Worm (Caenorhabditis elegans) whole organism, late embryonic: ENCODE data around the gene C50B6.1.
A peak's percentile ranks its signal among the peaks of the same experiment; 100 is the strongest.

ENCODE experiments used
- C08G9.2 ChIP-seq: sonication (generic microtip); optimal IDR thresholded peaks from 2 replicates; lab custom pipeline; 2016; ENCODE audit warnings: mild to moderate bottlenecking, missing genetic modification characterization, moderate library complexity, missing compliant biosample characterization
- C38D4.7 ChIP-seq: fragments of 200-800 bp; sonication (Bioruptor generic); optimal IDR thresholded peaks from 2 replicates; lab custom pipeline; 2018; ENCODE audit warnings: mild to moderate bottlenecking, missing genetic modification characterization, moderate library complexity, missing compliant biosample characterization
- F13H6.1 ChIP-seq: sonication (generic microtip); optimal IDR thresholded peaks from 2 replicates; lab custom pipeline; 2016; ENCODE audit warnings: missing genetic modification characterization, missing compliant biosample characterization
- K09A11.1 ChIP-seq: sonication (generic microtip); optimal IDR thresholded peaks from 2 replicates; lab custom pipeline; 2017; ENCODE audit warnings: antibody characterized with exemption, mild to moderate bottlenecking, missing genetic modification characterization, missing compliant biosample characterization; ENCODE audit not compliant: insufficient read depth
- T23F11.4 ChIP-seq: fragments of 200-800 bp; sonication (Bioruptor generic); optimal IDR thresholded peaks from 2 replicates; lab custom pipeline; 2018; ENCODE audit warnings: mild to moderate bottlenecking, missing genetic modification characterization, missing compliant biosample characterization
- ahr-1 ChIP-seq: sonication (generic microtip); optimal IDR thresholded peaks from 2 replicates; lab custom pipeline; 2016; ENCODE audit warnings: missing genetic modification characterization, missing compliant biosample characterization
- ceh-14 ChIP-seq: sonication (generic microtip); optimal IDR thresholded peaks from 2 replicates; lab custom pipeline; 2016; ENCODE audit warnings: missing genotype, missing genetic modification characterization, missing compliant biosample characterization
- ceh-18 ChIP-seq: sonication (generic microtip); optimal IDR thresholded peaks from 2 replicates; lab custom pipeline; 2016; ENCODE audit warnings: missing genetic modification characterization, missing compliant biosample characterization
- ceh-2 ChIP-seq: sonication (generic microtip); optimal IDR thresholded peaks from 2 replicates; lab custom pipeline; 2016; ENCODE audit warnings: missing genotype, missing genetic modification characterization, missing compliant biosample characterization
- ceh-24 ChIP-seq: sonication (generic microtip); optimal IDR thresholded peaks from 2 replicates; lab custom pipeline; 2016; ENCODE audit warnings: mild to moderate bottlenecking, missing genetic modification characterization, missing compliant biosample characterization
- ceh-31 ChIP-seq: sonication (generic microtip); optimal IDR thresholded peaks from 2 replicates; lab custom pipeline; 2016; ENCODE audit warnings: missing genetic modification characterization, missing compliant biosample characterization
- ceh-6 ChIP-seq: fragments of 200-800 bp; sonication (Bioruptor generic); optimal IDR thresholded peaks from 2 replicates; lab custom pipeline; 2018; ENCODE audit warnings: mild to moderate bottlenecking, missing genetic modification characterization, missing compliant biosample characterization
- ceh-9 ChIP-seq: sonication (generic microtip); optimal IDR thresholded peaks from 2 replicates; lab custom pipeline; 2016; ENCODE audit warnings: mild to moderate bottlenecking, missing genetic modification characterization, inconsistent platforms, missing compliant biosample characterization
- che-1 ChIP-seq: sonication (generic microtip); optimal IDR thresholded peaks from 2 replicates; lab custom pipeline; 2016; ENCODE audit warnings: mild to moderate bottlenecking, missing genetic modification characterization, missing compliant biosample characterization
- elt-2 ChIP-seq: sonication (generic microtip); optimal IDR thresholded peaks from 2 replicates; lab custom pipeline; 2016; ENCODE audit warnings: missing genetic modification reagents, missing genetic modification characterization, missing compliant biosample characterization
- elt-4 ChIP-seq: sonication (generic microtip); optimal IDR thresholded peaks from 2 replicates; lab custom pipeline; 2016; ENCODE audit warnings: missing genetic modification characterization, missing compliant biosample characterization
- ets-4 ChIP-seq: sonication (generic microtip); optimal IDR thresholded peaks from 2 replicates; lab custom pipeline; 2016; ENCODE audit warnings: missing genetic modification characterization, missing compliant biosample characterization
- eyg-1 ChIP-seq: sonication (generic microtip); optimal IDR thresholded peaks from 2 replicates; lab custom pipeline; 2016; ENCODE audit warnings: missing genotype, missing genetic modification characterization, missing compliant biosample characterization
- fax-1 ChIP-seq: sonication (generic microtip); optimal IDR thresholded peaks from 2 replicates; lab custom pipeline; 2016; ENCODE audit warnings: missing genotype, missing genetic modification characterization, missing compliant biosample characterization
- hlh-13 ChIP-seq: fragments of 200-800 bp; sonication (Bioruptor generic); optimal IDR thresholded peaks from 2 replicates; lab custom pipeline; 2018; ENCODE audit warnings: mild to moderate bottlenecking, missing genetic modification characterization, missing compliant biosample characterization
- hlh-6 ChIP-seq: sonication (generic microtip); optimal IDR thresholded peaks from 2 replicates; lab custom pipeline; 2016; ENCODE audit warnings: missing genotype, missing genetic modification characterization, missing compliant biosample characterization
- mec-3 ChIP-seq: sonication (generic microtip); optimal IDR thresholded peaks from 2 replicates; lab custom pipeline; 2016; ENCODE audit warnings: borderline replicate concordance, missing genetic modification characterization, missing compliant biosample characterization
- nfya-1 ChIP-seq: sonication (generic microtip); optimal IDR thresholded peaks from 2 replicates; lab custom pipeline; 2017; ENCODE audit warnings: missing genetic modification characterization, mild to moderate bottlenecking, missing compliant biosample characterization, antibody characterized with exemption, moderate library complexity
- nhr-232 ChIP-seq: sonication (generic microtip); optimal IDR thresholded peaks from 2 replicates; lab custom pipeline; 2016; ENCODE audit warnings: missing genetic modification characterization, missing compliant biosample characterization
- npax-4 ChIP-seq: sonication (generic microtip); optimal IDR thresholded peaks from 2 replicates; lab custom pipeline; 2016; ENCODE audit warnings: missing genetic modification characterization, missing compliant biosample characterization
- pat-9 ChIP-seq: fragments of 200-800 bp; sonication (Bioruptor generic); optimal IDR thresholded peaks from 2 replicates; lab custom pipeline; 2018; ENCODE audit warnings: mild to moderate bottlenecking, missing genetic modification characterization, moderate library complexity, missing compliant biosample characterization
- pha-4 ChIP-seq: fragments of 150-350 bp; optimal IDR thresholded peaks from 2 replicates; lab custom pipeline; 2018; ENCODE audit warnings: missing biosample characterization, missing genetic modification reagents, missing genetic modification characterization
- pros-1 ChIP-seq: fragments of 150-350 bp; optimal IDR thresholded peaks from 2 replicates; lab custom pipeline; 2014; ENCODE audit warnings: missing biosample characterization, missing genetic modification reagents, missing genetic modification characterization
- ref-2 ChIP-seq: sonication (generic microtip); optimal IDR thresholded peaks from 2 replicates; lab custom pipeline; 2016; ENCODE audit warnings: missing genetic modification characterization, missing compliant biosample characterization
- sox-4 ChIP-seq: sonication (generic microtip); optimal IDR thresholded peaks from 2 replicates; lab custom pipeline; 2017; ENCODE audit warnings: mild to moderate bottlenecking, missing genetic modification characterization, inconsistent platforms, missing compliant biosample characterization
- syd-9 ChIP-seq: sonication (generic microtip); optimal IDR thresholded peaks from 2 replicates; lab custom pipeline; 2016; ENCODE audit warnings: mild to moderate bottlenecking, missing genetic modification characterization, moderate library complexity, missing compliant biosample characterization
- ttx-3 ChIP-seq: sonication (generic microtip); optimal IDR thresholded peaks from 2 replicates; lab custom pipeline; 2016; ENCODE audit warnings: missing genetic modification reagents, missing genetic modification characterization, missing compliant biosample characterization
- unc-42 ChIP-seq: sonication (generic microtip); optimal IDR thresholded peaks from 2 replicates; lab custom pipeline; 2016; ENCODE audit warnings: missing genotype, missing genetic modification characterization, missing compliant biosample characterization
- unc-55 ChIP-seq: sonication (generic microtip); optimal IDR thresholded peaks from 2 replicates; lab custom pipeline; 2017; ENCODE audit warnings: missing biosample characterization, missing genetic modification reagents, missing genetic modification characterization
- unc-86 ChIP-seq: sonication (generic microtip); optimal IDR thresholded peaks from 2 replicates; lab custom pipeline; 2016; ENCODE audit warnings: missing genetic modification characterization, missing compliant biosample characterization
- zip-5 ChIP-seq: sonication (generic microtip); optimal IDR thresholded peaks from 2 replicates; lab custom pipeline; 2016; ENCODE audit warnings: missing genetic modification characterization, missing compliant biosample characterization
- ztf-16 ChIP-seq: sonication (generic microtip); optimal IDR thresholded peaks from 2 replicates; lab custom pipeline; 2017; ENCODE audit warnings: missing genetic modification characterization, missing compliant biosample characterization

The C50B6.1 gene

ce11 chrV:13308616-13309015 is at the start of gene C50B6.1:
C50B6.1 (plus strand) TSS chrV:13308916.
- TF ChIP-seq ceh-18: no peak
- TF ChIP-seq npax-4 (tag; lab: Kevin White, UChicago): no peak
- TF ChIP-seq ceh-2: no peak
- no peak for TF ChIP-seq ets-4 (tag; lab: Kevin White, UChicago)
- no peak for TF ChIP-seq C08G9.2 (tag; lab: Kevin White, UChicago)
- TF ChIP-seq hlh-13 (GFP tag; lab: Kevin White, UChicago): no peak
- TF ChIP-seq nhr-232: no peak
- no peak for TF ChIP-seq T23F11.4
- TF ChIP-seq fax-1 (tag; lab: Kevin White, UChicago): no peak
- TF ChIP-seq eyg-1: no peak
- no peak for TF ChIP-seq che-1
- no peak for TF ChIP-seq F13H6.1
- no peak for TF ChIP-seq syd-9 (tag; lab: Kevin White, UChicago)
- TF ChIP-seq unc-86 (tag; lab: Kevin White, UChicago): no peak
- no peak for TF ChIP-seq pros-1 (tag; lab: Kevin White, UChicago)
- no peak for TF ChIP-seq pha-4 (tag; lab: Kevin White, UChicago)
- TF ChIP-seq ceh-31 (tag; lab: Kevin White, UChicago): no peak
- TF ChIP-seq K09A11.1: no peak

ce11 chrV:13259527-13259926 is 49.2 kb upstream of the C50B6.1 start:
- no peak for TF ChIP-seq elt-4 (tag; lab: Kevin White, UChicago)
- TF ChIP-seq pat-9 (tag; lab: Kevin White, UChicago): no peak
- TF ChIP-seq che-1: no peak
- no peak for TF ChIP-seq ceh-2
- TF ChIP-seq F13H6.1: no peak
- no peak for TF ChIP-seq syd-9 (tag; lab: Kevin White, UChicago)
- no peak for TF ChIP-seq sox-4 (tag; lab: Kevin White, UChicago)
- no peak for TF ChIP-seq ets-4 (tag; lab: Kevin White, UChicago)
- TF ChIP-seq ceh-9: no peak

- TF ChIP-seq ztf-16 (tag; lab: Kevin White, UChicago) (no peak), elt-2 (tag; lab: Kevin White, UChicago) (peak; percentile 68), unc-42 (no peak), ceh-14 (tag; lab: Kevin White, UChicago) (no peak)
- TF ChIP-seq, all 69 proteins: peak for 1
These were observed 45.9 kb upstream of the C50B6.1 start for ce11 chrV:13262781-13263318.

- TF ChIP-seq ttx-3 (tag; lab: Kevin White, UChicago) (no peak), ref-2 (tag; lab: Kevin White, UChicago) (no peak), ceh-24 (tag; lab: Kevin White, UChicago) (no peak), hlh-6 (tag; lab: Kevin White, UChicago) (no peak), ceh-6 (no peak), mec-3 (tag; lab: Kevin White, UChicago) (no peak), ahr-1 (tag; lab: Kevin White, UChicago) (no peak), nfya-1 (tag; lab: Kevin White, UChicago) (no peak), ceh-31 (tag; lab: Kevin White, UChicago) (no peak), elt-4 (tag; lab: Kevin White, UChicago) (no peak), unc-55 (GFP tag; lab: Kevin White, UChicago) (no peak), zip-5 (tag; lab: Kevin White, UChicago) (no peak), unc-42 (no peak), che-1 (no peak), C38D4.7 (GFP tag; lab: Kevin White, UChicago) (no peak)
These were observed 44.5 kb upstream of the C50B6.1 start, which contains the start of gene zip-5 for ce11 chrV:13264245-13264644. zip-5 (plus strand) TSS chrV:13264545.
